Worm (Caenorhabditis elegans) whole organism, young adult: ENCODE data around the gene T28A8.5.

ENCODE experiments used
- B0336.3 ChIP-seq: fragments of 200-800 bp; sonication (Bioruptor generic); IDR thresholded peaks from 2 replicates; pipeline ENCODE4 v1.3.6; 2022; ENCODE audit warnings: missing genetic modification characterization, missing compliant biosample characterization
- D2030.7 ChIP-seq: fragments of 200-800 bp; sonication (Bioruptor generic); IDR thresholded peaks from 2 replicates; pipeline ENCODE4 v1.3.6; 2022; ENCODE audit warnings: missing genetic modification reagents, missing genetic modification characterization, missing compliant biosample characterization
- F33H1.4 ChIP-seq: fragments of 200-800 bp; sonication (Bioruptor generic); IDR thresholded peaks from 2 replicates; pipeline ENCODE4 v1.3.6; 2022; ENCODE audit warnings: missing genetic modification reagents, missing genetic modification characterization, missing compliant biosample characterization
- Y53F4B.3 ChIP-seq: fragments of 200-800 bp; sonication (Bioruptor generic); IDR thresholded peaks from 2 replicates; pipeline ENCODE4 v1.3.6; 2022; ENCODE audit warnings: missing genetic modification reagents, missing genetic modification characterization, missing compliant biosample characterization
- Y67H2A.10 ChIP-seq: fragments of 200-800 bp; sonication (Bioruptor generic); conservative IDR thresholded peaks from 2 replicates; pipeline ENCODE4 v1.3.6; 2022; ENCODE audit warnings: missing genetic modification reagents, missing genetic modification characterization, missing compliant biosample characterization
- ZK185.1 ChIP-seq: sonication (generic microtip); optimal IDR thresholded peaks from 2 replicates; lab custom pipeline; 2016; ENCODE audit warnings: mild to moderate bottlenecking, missing genetic modification characterization, missing compliant biosample characterization; ENCODE audit not compliant: poor library complexity, severe bottlenecking
- ama-1 ChIP-seq, 3 experiments: fragments of 150-350 bp in 1 of 3; sonication (generic microtip) in 2 of 3; optimal IDR thresholded peaks; 2 replicates each; lab custom pipeline; 2014 to 2018; ENCODE audit warnings: missing biosample characterization in 2 of 3, missing genetic modification characterization in 2 of 3, missing genetic modification reagents in 2 of 3
- aptf-2 ChIP-seq: fragments of 200-800 bp; sonication (Bioruptor generic); conservative IDR thresholded peaks from 2 replicates; pipeline ENCODE4 v1.3.6; 2022; ENCODE audit warnings: missing genetic modification reagents, missing genetic modification characterization, missing compliant biosample characterization
- attf-5 ChIP-seq: fragments of 200-800 bp; sonication (Bioruptor generic); optimal IDR thresholded peaks from 2 replicates; lab custom pipeline; 2018; ENCODE audit warnings: mild to moderate bottlenecking, missing genetic modification characterization, missing compliant biosample characterization
- bed-1 ChIP-seq: fragments of 200-800 bp; sonication (Bioruptor generic); IDR thresholded peaks from 2 replicates; pipeline ENCODE4 v1.3.6; 2022; ENCODE audit warnings: missing genetic modification reagents, missing genetic modification characterization, missing compliant biosample characterization
- cebp-1 ChIP-seq, 2 experiments: fragments of 200-800 bp in 1 of 2; sonication (Bioruptor generic) in 1 of 2; sonication (generic microtip) in 1 of 2; IDR thresholded peaks in 1 of 2; optimal IDR thresholded peaks in 1 of 2; 2 replicates each; pipeline versions ENCODE4 v1.3.6 to Lab custom; 2017 to 2022; ENCODE audit warnings: missing compliant biosample characterization in 2 of 2, missing genetic modification characterization in 2 of 2, mild to moderate bottlenecking in 1 of 2, missing genetic modification reagents in 1 of 2, moderate library complexity in 1 of 2
- ceh-40 ChIP-seq: fragments of 200-800 bp; sonication (Bioruptor generic); IDR thresholded peaks from 2 replicates; pipeline ENCODE4 v1.3.6; 2022; ENCODE audit warnings: missing genetic modification characterization, missing compliant biosample characterization
- chd-7 ChIP-seq: sonication (generic microtip); optimal IDR thresholded peaks from 2 replicates; lab custom pipeline; 2016; ENCODE audit warnings: mild to moderate bottlenecking, missing genetic modification characterization, moderate library complexity, missing compliant biosample characterization
- dox-1 ChIP-seq: fragments of 200-800 bp; sonication (Bioruptor generic); IDR thresholded peaks from 2 replicates; pipeline ENCODE4 v1.3.6; 2022; ENCODE audit warnings: missing genetic modification reagents, missing genetic modification characterization, missing compliant biosample characterization
- egl-18 ChIP-seq: fragments of 200-800 bp; sonication (Bioruptor generic); IDR thresholded peaks from 2 replicates; pipeline ENCODE4 v1.3.6; 2022; ENCODE audit warnings: missing genetic modification reagents, missing genetic modification characterization, missing compliant biosample characterization
- fkh-3 ChIP-seq: sonication (generic microtip); optimal IDR thresholded peaks from 2 replicates; lab custom pipeline; 2016; ENCODE audit warnings: mild to moderate bottlenecking, missing genetic modification characterization, missing compliant biosample characterization
- hmg-1.2 ChIP-seq: fragments of 200-800 bp; sonication (Bioruptor generic); IDR thresholded peaks from 2 replicates; pipeline ENCODE4 v1.3.6; 2022; ENCODE audit warnings: missing genetic modification reagents, missing genetic modification characterization, missing compliant biosample characterization
- lag-1 ChIP-seq: fragments of 200-800 bp; sonication (Bioruptor generic); IDR thresholded peaks from 2 replicates; pipeline ENCODE4 v1.3.6; 2022; ENCODE audit warnings: missing genetic modification reagents, missing genetic modification characterization, missing compliant biosample characterization
- let-607 ChIP-seq, 2 experiments: fragments of 200-800 bp in 1 of 2; sonication (Bioruptor generic) in 1 of 2; sonication (generic microtip) in 1 of 2; optimal IDR thresholded peaks; 2 replicates each; lab custom pipeline; 2016 to 2018; ENCODE audit warnings: mild to moderate bottlenecking in 2 of 2, missing compliant biosample characterization in 2 of 2, missing genetic modification characterization in 2 of 2, moderate library complexity in 2 of 2, missing genotype in 1 of 2
- lin-40 ChIP-seq: sonication (generic microtip); optimal IDR thresholded peaks from 2 replicates; lab custom pipeline; 2016; ENCODE audit warnings: missing genetic modification characterization, mild to moderate bottlenecking, missing compliant biosample characterization, missing genotype, missing genetic modification reagents
- madf-10 ChIP-seq: sonication (generic microtip); optimal IDR thresholded peaks from 2 replicates; lab custom pipeline; 2016; ENCODE audit warnings: mild to moderate bottlenecking, missing genetic modification characterization, missing compliant biosample characterization
- nhr-120 ChIP-seq: fragments of 200-800 bp; sonication (Bioruptor generic); IDR thresholded peaks from 2 replicates; pipeline ENCODE4 v1.3.6; 2022; ENCODE audit warnings: missing genetic modification characterization, missing compliant biosample characterization
- nhr-80 ChIP-seq: sonication (generic microtip); optimal IDR thresholded peaks from 2 replicates; lab custom pipeline; 2016; ENCODE audit warnings: missing genetic modification characterization, missing compliant biosample characterization
- nhr-90 ChIP-seq: sonication (generic microtip); optimal IDR thresholded peaks from 2 replicates; lab custom pipeline; 2016; ENCODE audit warnings: missing genotype, mild to moderate bottlenecking, missing genetic modification characterization, missing compliant biosample characterization
- snpc-4 ChIP-seq, 5 experiments: fragments of 150-350 bp in 1 of 5; sonication (generic microtip) in 4 of 5; optimal IDR thresholded peaks; 2 replicates each; lab custom pipeline; 2014 to 2018; ENCODE audit warnings: missing genetic modification characterization in 5 of 5, missing biosample characterization in 3 of 5, antibody characterized with exemption in 2 of 5, mild to moderate bottlenecking in 2 of 5, missing compliant biosample characterization in 2 of 5, missing genotype in 2 of 5, moderate library complexity in 2 of 5, missing genetic modification reagents in 1 of 5
- unc-62 ChIP-seq: fragments of 150-350 bp; optimal IDR thresholded peaks from 2 replicates; lab custom pipeline; 2014; ENCODE audit warnings: missing biosample characterization, missing genetic modification reagents, missing genetic modification characterization
- xnd-1 ChIP-seq: sonication (generic microtip); optimal IDR thresholded peaks from 2 replicates; lab custom pipeline; 2016; ENCODE audit warnings: missing genotype, missing genetic modification reagents, missing genetic modification characterization, missing compliant biosample characterization
- ztf-18 ChIP-seq: sonication (generic microtip); optimal IDR thresholded peaks from 2 replicates; lab custom pipeline; 2016; ENCODE audit warnings: missing genotype, mild to moderate bottlenecking, missing genetic modification characterization, missing compliant biosample characterization
- ztf-22 ChIP-seq: fragments of 200-800 bp; sonication (Bioruptor generic); optimal IDR thresholded peaks from 2 replicates; lab custom pipeline; 2018; ENCODE audit warnings: mild to moderate bottlenecking, missing genetic modification characterization, moderate library complexity, missing compliant biosample characterization
- ztf-26 ChIP-seq: sonication (generic microtip); optimal IDR thresholded peaks from 2 replicates; lab custom pipeline; 2017; ENCODE audit warnings: missing genetic modification characterization, missing compliant biosample characterization

Gene T28A8.5

ce11 chrIII:13548982-13549381 lies 47.6 kb downstream of the T28A8.5 start, which contains the start of gene mmad-1 (continued):
- no peak for TF ChIP-seq bed-1 (GFP tag; lab: Robert Waterston, UW)
- TF ChIP-seq ama-1 (optimal IDR thresholded peaks at IDR 0.05; lab: Kevin White, UChicago): peak; percentile 72
- no peak for TF ChIP-seq ama-1 (GFP tag; optimal IDR thresholded peaks at IDR 0.05; lab: Kevin White, UChicago)
- TF ChIP-seq Y53F4B.3: no peak
- peak; percentile 51 for TF ChIP-seq chd-7 (tag; lab: Kevin White, UChicago)
- TF ChIP-seq nhr-120 (GFP tag; lab: Robert Waterston, UW): no peak
- no peak for TF ChIP-seq ztf-18 (tag; lab: Kevin White, UChicago)
- peak; percentile 31 for TF ChIP-seq ztf-22 (GFP tag; lab: Kevin White, UChicago)
- TF ChIP-seq lag-1 (GFP tag; lab: Robert Waterston, UW): no peak
- TF ChIP-seq ztf-26 (tag; lab: Kevin White, UChicago): no peak
- peak; percentile 47 for TF ChIP-seq madf-10 (tag; lab: Kevin White, UChicago)
- peak; percentile 91 for TF ChIP-seq hmg-1.2
- TF ChIP-seq B0336.3 (GFP tag; lab: Robert Waterston, UW): peak; percentile 20; the same call in 1 of the 2 replicates
- peak; percentile 78 for TF ChIP-seq attf-5 (GFP tag; lab: Kevin White, UChicago)
- peak; percentile 63 for TF ChIP-seq nhr-80 (tag; lab: Kevin White, UChicago)
- TF ChIP-seq snpc-4 (GFP tag; optimal IDR thresholded peaks at IDR 0.05; lab: Kevin White, UChicago): no peak
- TF ChIP-seq snpc-4 (tag; optimal IDR thresholded peaks at IDR 0.05; lab: Kevin White, UChicago): peak in 2 of 4 experiments; percentile 14 to 33
- TF ChIP-seq dox-1: peak; percentile 25; the same call in 1 of the 2 replicates
- TF ChIP-seq ceh-40 (GFP tag; lab: Robert Waterston, UW): no peak
- TF ChIP-seq let-607 (tag; optimal IDR thresholded peaks at IDR 0.05; lab: Kevin White, UChicago): peak in 1 of 2 experiments; percentile 35
- TF ChIP-seq unc-62 (GFP tag; lab: Kevin White, UChicago): peak; percentile 86
- peak; percentile 11 for TF ChIP-seq ZK185.1 (tag; lab: Kevin White, UChicago)
- TF ChIP-seq nhr-90: no peak
- no peak for TF ChIP-seq egl-18
- TF ChIP-seq xnd-1: no peak
- TF ChIP-seq cebp-1 (GFP tag; IDR thresholded peaks at IDR 0.05; lab: Robert Waterston, UW): no peak
- peak; percentile 70 for TF ChIP-seq cebp-1 (tag; optimal IDR thresholded peaks at IDR 0.05; lab: Kevin White, UChicago)
- no peak for TF ChIP-seq Y67H2A.10 (GFP tag; lab: Robert Waterston, UW)
- TF ChIP-seq fkh-3 (tag; lab: Kevin White, UChicago): no peak

- no peak for TF ChIP-seq D2030.7 (GFP tag; lab: Robert Waterston, UW)
- peak; percentile 56 for TF ChIP-seq ztf-26 (tag; lab: Kevin White, UChicago)
- no peak for TF ChIP-seq aptf-2 (GFP tag; lab: Robert Waterston, UW)
- no peak for TF ChIP-seq F33H1.4 (GFP tag; lab: Robert Waterston, UW)
- TF ChIP-seq lin-40 (tag; lab: Kevin White, UChicago): peak; percentile 1
These were observed 48.5 kb downstream of the T28A8.5 start for ce11 chrIII:13549960-13550359.
